Worm (Caenorhabditis elegans) whole organism, midembryonic: ENCODE results near the gene bus-19.

Experiments used
- T22C8.4 ChIP-seq: fragments of 200-800 bp; sonication (Bioruptor generic); IDR thresholded peaks from 2 replicates; pipeline ENCODE4 v1.3.6; 2022; ENCODE audit warnings: missing genetic modification characterization, missing compliant biosample characterization
- cog-1 ChIP-seq: sonication (generic microtip); optimal IDR thresholded peaks from 2 replicates; lab custom pipeline; 2016; ENCODE audit warnings: missing genetic modification characterization, missing compliant biosample characterization
- flt-1 ChIP-seq: fragments of 200-800 bp; sonication (Bioruptor generic); IDR thresholded peaks from 2 replicates; pipeline ENCODE4 v1.3.6; 2022; ENCODE audit warnings: missing genetic modification characterization, missing compliant biosample characterization
- klf-2 ChIP-seq: fragments of 200-800 bp; sonication (Bioruptor generic); conservative IDR thresholded peaks from 2 replicates; pipeline ENCODE4 v1.3.6; 2022; ENCODE audit warnings: missing genetic modification reagents, missing genetic modification characterization, missing compliant biosample characterization
- med-1 ChIP-seq: sonication (generic microtip); optimal IDR thresholded peaks from 2 replicates; lab custom pipeline; 2017; ENCODE audit warnings: missing genetic modification characterization, mild to moderate bottlenecking, missing compliant biosample characterization, antibody characterized with exemption, missing genetic modification reagents; ENCODE audit not compliant: insufficient read depth
- ref-1 ChIP-seq: fragments of 200-800 bp; sonication (Bioruptor generic); conservative IDR thresholded peaks from 2 replicates; pipeline ENCODE4 v1.3.6; 2022; ENCODE audit warnings: missing genetic modification reagents, missing genetic modification characterization, missing compliant biosample characterization
- tab-1 ChIP-seq: fragments of 200-800 bp; sonication (Bioruptor generic); IDR thresholded peaks from 2 replicates; pipeline ENCODE4 v1.3.6; 2022; ENCODE audit warnings: missing genetic modification characterization, missing compliant biosample characterization
- ztf-23 ChIP-seq: fragments of 200-800 bp; sonication (Bioruptor generic); IDR thresholded peaks from 2 replicates; pipeline ENCODE4 v1.3.6; 2022; ENCODE audit warnings: missing genetic modification reagents, missing genetic modification characterization, missing compliant biosample characterization
- ztf-29 ChIP-seq: fragments of 200-800 bp; sonication (Bioruptor generic); IDR thresholded peaks from 2 replicates; pipeline ENCODE4 v1.3.6; 2022; ENCODE audit warnings: missing genetic modification reagents, missing genetic modification characterization, missing compliant biosample characterization

Gene bus-19

ce11 chrV:12881396-12881795 lies 9.5 kb downstream of the bus-19 start:
- TF ChIP-seq klf-2 (GFP tag; lab: Robert Waterston, UW) (no peak), flt-1 (GFP tag; lab: Robert Waterston, UW) (no peak), ref-1 (GFP tag; lab: Robert Waterston, UW) (no peak), tab-1 (no peak), ztf-29 (GFP tag; lab: Robert Waterston, UW) (no peak), ztf-23 (GFP tag; lab: Robert Waterston, UW) (no peak), med-1 (GFP tag; lab: Kevin White, UChicago) (no peak), T22C8.4 (GFP tag; lab: Robert Waterston, UW) (no peak), cog-1 (tag; lab: Kevin White, UChicago) (no peak)

DNA sequence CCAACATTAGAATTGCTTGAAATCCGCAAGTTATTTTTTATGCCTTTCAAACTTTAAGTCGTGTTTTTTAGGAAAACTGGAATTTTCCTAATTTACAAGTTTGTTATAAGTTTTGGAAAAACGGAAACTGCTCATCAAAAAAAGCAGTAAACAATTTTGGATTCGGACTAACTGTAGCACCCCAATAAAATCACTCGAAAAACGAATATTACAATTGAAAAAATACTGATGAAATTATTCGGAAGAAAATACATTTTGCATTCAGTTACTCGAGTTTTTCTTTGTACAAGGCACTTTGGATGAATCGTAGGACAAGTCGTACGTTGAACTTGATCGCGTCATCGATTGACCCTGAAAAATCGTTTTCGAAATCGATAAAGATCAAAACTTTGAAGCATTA lies 10.5 kb downstream of the bus-19 start:
- no peak for TF ChIP-seq ref-1 (GFP tag; lab: Robert Waterston, UW)

ce11 chrV:12885860-12886259 lies 14.0 kb downstream of the bus-19 start, which contains the start of gene glb-24:
Gene glb-24, minus strand, starts transcription at chrV:12885960.
- TF ChIP-seq T22C8.4 (GFP tag; lab: Robert Waterston, UW) (no peak), ztf-23 (GFP tag; lab: Robert Waterston, UW) (no peak), med-1 (GFP tag; lab: Kevin White, UChicago) (no peak), flt-1 (GFP tag; lab: Robert Waterston, UW) (no peak), ref-1 (GFP tag; lab: Robert Waterston, UW) (no peak), ztf-29 (GFP tag; lab: Robert Waterston, UW) (no peak), klf-2 (GFP tag; lab: Robert Waterston, UW) (no peak), tab-1 (no peak), cog-1 (tag; lab: Kevin White, UChicago) (no peak)

- TF ChIP-seq tab-1 = no peak
- no peak for TF ChIP-seq cog-1 (tag; lab: Kevin White, UChicago)
Measured at ce11 chrV:12895772-12896171, 23.9 kb downstream of the bus-19 start, which contains the start of gene ttbk-7. Gene ttbk-7, minus strand, starts transcription at chrV:12895872.

- TF ChIP-seq klf-2 (GFP tag; lab: Robert Waterston, UW) (no peak), med-1 (GFP tag; lab: Kevin White, UChicago) (no peak), tab-1 (no peak), ztf-29 (GFP tag; lab: Robert Waterston, UW) (no peak), T22C8.4 (GFP tag; lab: Robert Waterston, UW) (no peak), ztf-23 (GFP tag; lab: Robert Waterston, UW) (no peak), flt-1 (GFP tag; lab: Robert Waterston, UW) (no peak), cog-1 (tag; lab: Kevin White, UChicago) (no peak), ref-1 (GFP tag; lab: Robert Waterston, UW) (no peak)
Measured at ce11 chrV:12896850-12897249, 25.0 kb downstream of the bus-19 start.

DNA sequence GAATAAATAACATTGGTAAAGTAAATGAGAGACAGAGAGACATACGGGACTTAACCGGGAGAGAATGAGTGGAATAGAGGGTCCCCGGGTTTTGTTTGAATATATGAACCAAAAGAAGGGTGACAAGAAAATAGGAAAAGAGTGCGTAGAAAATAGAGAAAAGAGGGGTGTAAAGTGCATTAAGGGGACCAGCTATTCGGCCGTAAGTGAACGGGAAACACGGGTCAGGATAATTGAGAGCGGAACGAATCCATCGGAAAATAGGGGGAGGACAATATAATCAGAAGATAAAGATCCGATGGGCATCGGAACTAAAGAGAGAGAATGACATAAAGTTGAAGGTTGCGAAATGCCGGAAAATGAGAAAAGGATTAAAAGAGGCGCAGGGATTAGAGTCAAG lies 25.5 kb downstream of the bus-19 start:
- no peak for TF ChIP-seq flt-1 (GFP tag; lab: Robert Waterston, UW)
- no peak for TF ChIP-seq ref-1 (GFP tag; lab: Robert Waterston, UW)
- TF ChIP-seq ztf-29 (GFP tag; lab: Robert Waterston, UW) = no peak

ce11 chrV:12898583-12899232 lies 26.9 kb downstream of the bus-19 start:
- TF ChIP-seq cog-1 (tag; lab: Kevin White, UChicago) (no peak), flt-1 (GFP tag; lab: Robert Waterston, UW) (no peak), T22C8.4 (GFP tag; lab: Robert Waterston, UW) (no peak), med-1 (GFP tag; lab: Kevin White, UChicago) (no peak), ztf-29 (GFP tag; lab: Robert Waterston, UW) (no peak), ztf-23 (GFP tag; lab: Robert Waterston, UW) (no peak), tab-1 (no peak), ref-1 (GFP tag; lab: Robert Waterston, UW) (no peak), klf-2 (GFP tag; lab: Robert Waterston, UW) (no peak)

ce11 chrV:12901301-12901700 lies 29.4 kb downstream of the bus-19 start:
- TF ChIP-seq klf-2 (GFP tag; lab: Robert Waterston, UW) (no peak), ref-1 (GFP tag; lab: Robert Waterston, UW) (no peak), med-1 (GFP tag; lab: Kevin White, UChicago) (no peak)

DNA sequence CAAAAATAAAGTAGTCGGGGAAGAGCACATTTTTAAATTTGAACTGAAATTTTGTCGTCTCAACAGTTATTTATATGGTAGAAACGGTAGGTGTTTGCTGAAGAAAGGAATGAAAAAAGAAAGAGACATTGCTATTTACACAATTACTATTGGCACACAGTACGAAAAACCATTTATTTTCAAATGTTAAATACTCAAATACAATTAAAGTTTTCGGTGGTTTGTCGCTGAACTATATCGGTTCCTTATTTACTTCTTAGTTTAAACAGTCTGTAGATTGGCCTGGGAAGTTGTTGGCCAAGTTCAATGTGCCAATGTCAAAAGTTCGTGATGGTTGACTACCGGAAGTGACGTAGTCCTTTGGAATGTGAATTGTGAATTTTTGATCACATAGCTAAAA lies 32.2 kb downstream of the bus-19 start, which contains the start of gene ttr-27:
ttr-27 (minus strand) TSS at position 45 of the 400 bp plus-strand sequence.
- TF ChIP-seq T22C8.4 (GFP tag; lab: Robert Waterston, UW) (no peak), ref-1 (GFP tag; lab: Robert Waterston, UW) (no peak), tab-1 (no peak), flt-1 (GFP tag; lab: Robert Waterston, UW) (no peak), klf-2 (GFP tag; lab: Robert Waterston, UW) (no peak), ztf-29 (GFP tag; lab: Robert Waterston, UW) (no peak), cog-1 (tag; lab: Kevin White, UChicago) (no peak), med-1 (GFP tag; lab: Kevin White, UChicago) (no peak), ztf-23 (GFP tag; lab: Robert Waterston, UW) (no peak)

DNA sequence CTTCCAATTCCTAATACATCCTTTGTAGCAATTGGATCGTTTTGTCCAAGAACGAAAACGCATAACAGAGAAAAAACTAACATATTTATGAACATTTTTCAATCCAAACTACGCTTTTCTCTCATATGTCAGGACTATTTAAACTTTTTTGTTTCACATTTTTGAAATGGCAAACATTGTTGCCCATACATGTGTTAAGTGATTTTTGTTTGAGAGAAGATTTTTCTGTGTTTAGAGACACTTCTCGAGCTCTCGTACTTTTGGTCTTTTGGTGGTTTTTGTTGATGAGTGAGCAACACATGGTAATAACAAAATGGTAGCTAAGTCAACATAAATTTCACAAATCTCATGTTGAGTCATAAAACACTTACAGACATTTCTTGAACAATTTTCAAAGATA lies 33.2 kb downstream of the bus-19 start, which contains the start of gene ttr-28:
ttr-28 (minus strand) TSS at position 101 of the 400 bp plus-strand sequence.
- TF ChIP-seq ztf-23 (GFP tag; lab: Robert Waterston, UW) (no peak), cog-1 (tag; lab: Kevin White, UChicago) (no peak), klf-2 (GFP tag; lab: Robert Waterston, UW) (no peak), ztf-29 (GFP tag; lab: Robert Waterston, UW) (no peak), tab-1 (no peak), med-1 (GFP tag; lab: Kevin White, UChicago) (no peak), T22C8.4 (GFP tag; lab: Robert Waterston, UW) (no peak)
